Worm (Caenorhabditis elegans): Measurements from ENCODE around the gene cux-7.
"Not testable (repeated sequence)": the region's sequence is repeated elsewhere in the genome, so short reads cannot be mapped to it uniquely, and the experiment has no call there.

ce11 chrIII:7468980-7469379, 51.7 kb downstream of the cux-7 start, which contains the start of gene H14A12.5:
- not testable (repeated sequence) for TF ChIP-seq mdl-1 (tag; optimal IDR thresholded peaks at IDR 0.05); nhr-84 (tag; optimal IDR thresholded peaks at IDR 0.05); lin-35 (GFP tag; optimal IDR thresholded peaks at IDR 0.05); grh-1 (GFP tag; IDR thresholded peaks at IDR 0.05); ztf-4 (tag; optimal IDR thresholded peaks at IDR 0.05); skn-1 (tag; optimal IDR thresholded peaks at IDR 0.05); unc-62 (GFP tag; optimal IDR thresholded peaks at IDR 0.05); nhr-47 (tag; optimal IDR thresholded peaks at IDR 0.05); ama-1 (optimal IDR thresholded peaks at IDR 0.05)
